Worm (Caenorhabditis elegans) whole organism, L4 larva: Measurements from ENCODE around the gene hmg-5.

Source experiments
- D1046.2 ChIP-seq: fragments of 200-800 bp; sonication (Bioruptor generic); IDR thresholded peaks from 2 replicates; pipeline ENCODE4 v1.3.6; 2022; ENCODE audit warnings: missing genetic modification characterization, missing compliant biosample characterization
- F26F4.8 ChIP-seq: fragments of 200-800 bp; sonication (Bioruptor generic); conservative IDR thresholded peaks from 2 replicates; pipeline ENCODE4 v1.3.6; 2022; ENCODE audit warnings: missing genetic modification characterization, missing compliant biosample characterization
- F37D6.2 ChIP-seq: sonication (generic microtip); optimal IDR thresholded peaks from 2 replicates; lab custom pipeline; 2016; ENCODE audit warnings: mild to moderate bottlenecking, missing genetic modification characterization, missing compliant biosample characterization
- F49E8.2 ChIP-seq: sonication (generic microtip); optimal IDR thresholded peaks from 2 replicates; lab custom pipeline; 2016; ENCODE audit warnings: missing compliant biosample characterization, mild to moderate bottlenecking, missing genetic modification characterization, borderline replicate concordance
- Y105C5A.15 ChIP-seq: fragments of 200-800 bp; sonication (Bioruptor generic); IDR thresholded peaks from 2 replicates; pipeline ENCODE4 v1.3.6; 2022; ENCODE audit warnings: missing genetic modification characterization, missing compliant biosample characterization
- Y48G9A.11 ChIP-seq: fragments of 200-800 bp; sonication (Bioruptor generic); IDR thresholded peaks from 2 replicates; pipeline ENCODE4 v1.3.6; 2022; ENCODE audit warnings: missing genetic modification reagents, missing genetic modification characterization, missing compliant biosample characterization
- Y75B8A.6 ChIP-seq: fragments of 200-800 bp; sonication (Bioruptor generic); IDR thresholded peaks from 2 replicates; pipeline ENCODE4 v1.3.6; 2022; ENCODE audit warnings: missing genetic modification reagents, missing genetic modification characterization, missing compliant biosample characterization
- ZK337.2 ChIP-seq: fragments of 200-800 bp; sonication (Bioruptor generic); IDR thresholded peaks from 2 replicates; pipeline ENCODE4 v1.3.6; 2022; ENCODE audit warnings: missing genetic modification reagents, missing genetic modification characterization, missing compliant biosample characterization
- ZK546.5 ChIP-seq, 2 experiments: sonication (generic microtip); optimal IDR thresholded peaks; 2 replicates each; lab custom pipeline; 2017; ENCODE audit warnings: missing biosample characterization in 2 of 2, missing genetic modification characterization in 2 of 2
- aha-1 ChIP-seq: fragments of 150-350 bp; peaks from one replicate; lab custom pipeline; 2014; ENCODE audit warnings: missing biosample characterization, missing genetic modification characterization
- attf-4 ChIP-seq: sonication (generic microtip); optimal IDR thresholded peaks from 3 replicates; lab custom pipeline; 2017; ENCODE audit warnings: missing biosample characterization, missing genetic modification characterization
- ceh-44 ChIP-seq: fragments of 200-800 bp; sonication (Bioruptor generic); IDR thresholded peaks from 2 replicates; pipeline ENCODE4 v1.3.6; 2022; ENCODE audit warnings: missing genetic modification reagents, missing genetic modification characterization, missing compliant biosample characterization
- ceh-82 ChIP-seq: sonication (generic microtip); optimal IDR thresholded peaks from 2 replicates; lab custom pipeline; 2017; ENCODE audit warnings: missing biosample characterization, missing genetic modification characterization
- daf-12 ChIP-seq: fragments of 150-350 bp; optimal IDR thresholded peaks from 2 replicates; lab custom pipeline; 2014; ENCODE audit warnings: missing biosample characterization, missing genetic modification reagents, missing genetic modification characterization
- daf-16 ChIP-seq, 3 experiments: sonication (generic microtip); optimal IDR thresholded peaks; 2 replicates each; lab custom pipeline; 2016 to 2017; ENCODE audit warnings: missing genetic modification characterization in 3 of 3, missing genetic modification reagents in 3 of 3, mild to moderate bottlenecking in 2 of 3, missing compliant biosample characterization in 2 of 3, missing biosample characterization in 1 of 3, moderate library complexity in 1 of 3
- dmd-6 ChIP-seq: fragments of 200-800 bp; sonication (Bioruptor generic); IDR thresholded peaks from 2 replicates; pipeline ENCODE4 v1.3.6; 2022; ENCODE audit warnings: missing genetic modification reagents, missing genetic modification characterization, missing compliant biosample characterization
- dve-1 ChIP-seq: sonication (generic microtip); optimal IDR thresholded peaks from 2 replicates; lab custom pipeline; 2017; ENCODE audit warnings: antibody characterized with exemption, mild to moderate bottlenecking, missing genetic modification characterization, missing compliant biosample characterization; ENCODE audit not compliant: insufficient read depth
- egl-27 ChIP-seq: sonication (generic microtip); optimal IDR thresholded peaks from 3 replicates; lab custom pipeline; 2017; ENCODE audit warnings: missing biosample characterization, missing genetic modification reagents, missing genetic modification characterization
- egl-43 ChIP-seq: fragments of 200-800 bp; sonication (Bioruptor generic); IDR thresholded peaks from 2 replicates; pipeline ENCODE4 v1.3.6; 2022; ENCODE audit warnings: missing genetic modification reagents, missing genetic modification characterization, missing compliant biosample characterization
- fos-1 ChIP-seq: fragments of 150-350 bp; optimal IDR thresholded peaks from 2 replicates; lab custom pipeline; 2014; ENCODE audit warnings: missing biosample characterization, missing genetic modification characterization
- gei-8 ChIP-seq: fragments of 200-800 bp; sonication (Bioruptor generic); optimal IDR thresholded peaks from 2 replicates; lab custom pipeline; 2018; ENCODE audit warnings: mild to moderate bottlenecking, missing genetic modification characterization, missing compliant biosample characterization
- hif-1 ChIP-seq, 2 experiments: sonication (generic microtip); optimal IDR thresholded peaks; 2 replicates each; lab custom pipeline; 2016 to 2017; ENCODE audit warnings: missing compliant biosample characterization in 2 of 2, missing genetic modification characterization in 2 of 2, missing genetic modification reagents in 2 of 2, missing genotype in 2 of 2, mild to moderate bottlenecking in 1 of 2
- hlh-11 ChIP-seq: fragments of 200-800 bp; sonication (Bioruptor generic); optimal IDR thresholded peaks from 2 replicates; lab custom pipeline; 2018; ENCODE audit warnings: mild to moderate bottlenecking, missing genetic modification characterization, missing compliant biosample characterization
- lim-7 ChIP-seq: fragments of 200-800 bp; sonication (Bioruptor generic); IDR thresholded peaks from 2 replicates; pipeline ENCODE4 v1.3.6; 2022; ENCODE audit warnings: missing genetic modification characterization, missing compliant biosample characterization
- lin-13 ChIP-seq: fragments of 150-350 bp; optimal IDR thresholded peaks from 2 replicates; lab custom pipeline; 2014; ENCODE audit warnings: missing biosample characterization, missing genetic modification reagents, missing genetic modification characterization
- lin-15B ChIP-seq: fragments of 150-350 bp; sonication (generic microtip); optimal IDR thresholded peaks from 3 replicates; lab custom pipeline; 2014; ENCODE audit warnings: missing biosample characterization, missing genetic modification characterization
- lin-29 ChIP-seq: fragments of 200-800 bp; sonication (Bioruptor generic); IDR thresholded peaks from 2 replicates; pipeline ENCODE4 v1.3.6; 2022; ENCODE audit warnings: missing genetic modification reagents, missing genetic modification characterization, missing compliant biosample characterization
- lin-39 ChIP-seq: fragments of 150-350 bp; optimal IDR thresholded peaks from 2 replicates; lab custom pipeline; 2014; ENCODE audit warnings: missing biosample characterization, missing genetic modification reagents, missing genetic modification characterization
- lsy-2 ChIP-seq, 2 experiments: fragments of 150-350 bp in 1 of 2; sonication (generic microtip) in 1 of 2; optimal IDR thresholded peaks; 2 replicates each; lab custom pipeline; 2014 to 2017; ENCODE audit warnings: missing biosample characterization in 2 of 2, missing genetic modification characterization in 2 of 2
- madf-9 ChIP-seq: fragments of 200-800 bp; sonication (Bioruptor generic); conservative IDR thresholded peaks from 2 replicates; pipeline ENCODE4 v1.3.6; 2022; ENCODE audit warnings: missing genetic modification reagents, missing genetic modification characterization, missing compliant biosample characterization
- mdt-29 ChIP-seq: fragments of 200-800 bp; sonication (Bioruptor generic); IDR thresholded peaks from 2 replicates; pipeline ENCODE4 v1.3.6; 2022; ENCODE audit warnings: missing genetic modification reagents, missing genetic modification characterization, missing compliant biosample characterization
- mep-1 ChIP-seq: fragments of 150-350 bp; sonication (generic microtip); optimal IDR thresholded peaks from 3 replicates; lab custom pipeline; 2014; ENCODE audit warnings: missing biosample characterization, missing genetic modification characterization
- mes-2 ChIP-seq: sonication (generic microtip); optimal IDR thresholded peaks from 2 replicates; lab custom pipeline; 2016; ENCODE audit warnings: missing genotype, mild to moderate bottlenecking, missing genetic modification characterization, missing compliant biosample characterization; ENCODE audit not compliant: poor library complexity, severe bottlenecking
- nhr-11 ChIP-seq: fragments of 150-350 bp; optimal IDR thresholded peaks from 2 replicates; lab custom pipeline; 2014; ENCODE audit warnings: missing biosample characterization, missing genetic modification characterization
- nhr-28 ChIP-seq: fragments of 150-350 bp; optimal IDR thresholded peaks from 2 replicates; lab custom pipeline; 2014; ENCODE audit warnings: missing biosample characterization, missing genetic modification characterization
- nhr-42 ChIP-seq: fragments of 200-800 bp; sonication (Bioruptor generic); IDR thresholded peaks from 2 replicates; pipeline ENCODE4 v1.3.6; 2022; ENCODE audit warnings: missing genetic modification characterization, missing compliant biosample characterization
- nhr-6 ChIP-seq: fragments of 150-350 bp; optimal IDR thresholded peaks from 2 replicates; lab custom pipeline; 2014; ENCODE audit warnings: missing biosample characterization, missing genetic modification characterization
- pqm-1 ChIP-seq: sonication (generic microtip); optimal IDR thresholded peaks from 2 replicates; lab custom pipeline; 2017; ENCODE audit warnings: missing biosample characterization, missing genetic modification characterization
- spr-3 ChIP-seq: fragments of 200-800 bp; sonication (Bioruptor generic); optimal IDR thresholded peaks from 2 replicates; lab custom pipeline; 2018; ENCODE audit warnings: mild to moderate bottlenecking, missing genetic modification characterization, missing compliant biosample characterization
- tag-97 ChIP-seq: fragments of 200-800 bp; sonication (Bioruptor generic); IDR thresholded peaks from 2 replicates; pipeline ENCODE4 v1.3.6; 2022; ENCODE audit warnings: missing genetic modification characterization, missing compliant biosample characterization
- tra-1 ChIP-seq: fragments of 200-800 bp; sonication (Bioruptor generic); IDR thresholded peaks from 2 replicates; pipeline ENCODE4 v1.3.6; 2022; ENCODE audit warnings: missing genetic modification reagents, missing genetic modification characterization, missing compliant biosample characterization
- unc-130 ChIP-seq: sonication (generic microtip); optimal IDR thresholded peaks from 2 replicates; lab custom pipeline; 2016; ENCODE audit warnings: missing genetic modification reagents, missing genetic modification characterization, missing compliant biosample characterization
- unc-62 ChIP-seq, 3 experiments: fragments of 150-350 bp in 1 of 3; sonication (generic microtip); optimal IDR thresholded peaks in 2 of 3; peaks in 1 of 3; 1 replicate in 1 of 3; 2 replicates in 2 of 3; lab custom pipeline; 2014 to 2017; ENCODE audit warnings: missing biosample characterization in 3 of 3, missing genetic modification characterization in 3 of 3, missing genetic modification reagents in 3 of 3, missing genotype in 1 of 3
- zag-1 ChIP-seq: fragments of 150-350 bp; optimal IDR thresholded peaks from 2 replicates; lab custom pipeline; 2014; ENCODE audit warnings: missing biosample characterization, missing genetic modification characterization
- zip-2 ChIP-seq: fragments of 150-350 bp; optimal IDR thresholded peaks from 2 replicates; lab custom pipeline; 2014; ENCODE audit warnings: missing biosample characterization, missing genetic modification characterization

The hmg-5 gene

DNA sequence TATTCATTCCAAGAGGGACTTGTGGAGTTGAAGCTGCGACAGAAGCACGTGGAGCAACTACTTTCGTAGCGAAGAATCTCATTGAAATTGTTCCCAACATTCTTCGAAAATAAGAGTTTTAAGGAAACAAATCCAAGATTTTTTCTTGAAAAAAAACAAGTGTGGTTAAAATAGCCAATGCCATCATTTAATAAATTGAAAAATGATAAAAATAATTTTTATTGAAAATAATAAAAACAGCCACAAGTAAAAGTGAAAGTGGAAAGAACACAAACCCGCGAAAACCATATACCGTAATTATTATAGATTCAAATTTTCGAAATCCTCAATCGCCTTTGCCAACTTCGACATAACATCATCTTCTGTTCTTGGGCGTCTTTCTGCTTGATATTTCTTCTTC is at the start of gene hmg-5:
Gene hmg-5, minus strand, starts transcription at position 101 of the 400 bp plus-strand sequence.
- TF ChIP-seq lim-7 (no peak), egl-43 (no peak), ZK546.5 (tag; optimal IDR thresholded peaks at IDR 0.05; lab: Kevin White, UChicago) (no peak), zag-1 (tag; lab: Kevin White, UChicago) (no peak), daf-12 (no peak), tra-1 (GFP tag; lab: Robert Waterston, UW) (no peak), F26F4.8 (GFP tag; lab: Robert Waterston, UW) (no peak), fos-1 (tag; lab: Kevin White, UChicago) (no peak), nhr-11 (tag; lab: Kevin White, UChicago) (no peak), nhr-28 (no peak), dmd-6 (GFP tag; lab: Robert Waterston, UW) (no peak), ceh-44 (GFP tag; lab: Robert Waterston, UW) (no peak), Y105C5A.15 (GFP tag; lab: Robert Waterston, UW) (no peak)

DNA sequence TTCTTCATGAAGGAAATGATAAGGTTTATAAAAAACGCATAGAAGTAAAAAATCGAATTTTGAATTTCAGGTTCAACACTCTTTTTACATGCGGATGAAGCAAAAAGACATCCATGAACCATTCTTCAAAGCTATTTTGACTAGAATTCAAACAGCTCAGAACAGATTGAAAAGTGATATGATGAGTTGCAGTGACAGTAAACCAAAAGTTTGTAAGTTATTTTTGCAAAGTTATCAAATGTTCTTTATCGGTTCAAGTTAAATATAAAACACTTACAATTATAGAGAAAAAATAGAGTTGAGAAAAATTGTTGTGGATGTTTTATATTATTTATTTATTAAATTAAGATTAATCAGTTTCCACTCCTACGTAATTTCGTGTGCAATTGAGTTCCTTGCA is 46.4 kb upstream of the hmg-5 start:
- TF ChIP-seq aha-1 (tag; lab: Kevin White, UChicago) (peak; percentile 92), lim-7 (no peak)

DNA sequence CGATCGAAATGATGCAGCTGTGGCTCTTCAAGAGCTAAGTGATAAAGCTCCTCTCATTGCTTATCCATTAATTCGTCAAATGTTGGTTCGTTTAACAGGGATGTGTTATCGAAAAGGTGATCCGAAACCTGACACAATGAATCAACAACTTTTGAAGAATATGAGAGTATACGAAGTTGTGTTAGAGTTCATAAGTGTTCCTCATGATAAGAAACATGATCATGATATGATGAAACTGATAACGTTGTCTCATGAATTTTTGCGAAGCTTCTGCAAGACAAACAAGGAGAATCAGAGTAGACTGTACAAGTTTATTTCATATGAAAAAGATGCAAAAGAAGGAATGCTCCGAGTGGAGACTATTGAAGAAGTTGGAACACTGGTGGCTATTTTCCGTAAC is 43.3 kb upstream of the hmg-5 start:
- TF ChIP-seq mep-1 (tag; lab: Kevin White, UChicago) (no peak), mdt-29 (GFP tag; lab: Robert Waterston, UW) (no peak), mes-2 (tag; lab: Kevin White, UChicago) (no peak), F37D6.2 (tag; lab: Kevin White, UChicago) (no peak), aha-1 (tag; lab: Kevin White, UChicago) (no peak), lin-29 (no peak), nhr-28 (peak; percentile 36), zip-2 (tag; lab: Kevin White, UChicago) (no peak), spr-3 (GFP tag; lab: Kevin White, UChicago) (no peak), Y75B8A.6 (GFP tag; lab: Robert Waterston, UW) (no peak), Y105C5A.15 (GFP tag; lab: Robert Waterston, UW) (no peak), tag-97 (GFP tag; lab: Robert Waterston, UW) (no peak), hif-1 (tag; optimal IDR thresholded peaks at IDR 0.05; lab: Kevin White, UChicago) (no peak), lin-13 (GFP tag; lab: Kevin White, UChicago) (no peak), hlh-11 (tag; lab: Kevin White, UChicago) (peak; percentile 7), F49E8.2 (tag; lab: Kevin White, UChicago) (no peak), unc-130 (no peak), lsy-2 (tag; optimal IDR thresholded peaks at IDR 0.05; lab: Kevin White, UChicago) (no peak), ZK337.2 (GFP tag; lab: Robert Waterston, UW) (no peak), attf-4 (tag; lab: Kevin White, UChicago) (no peak), nhr-42 (GFP tag; lab: Robert Waterston, UW) (no peak), nhr-6 (tag; lab: Kevin White, UChicago) (no peak), gei-8 (no peak), nhr-11 (tag; lab: Kevin White, UChicago) (no peak), lin-15B (no peak), daf-16 (GFP tag; optimal IDR thresholded peaks at IDR 0.05; lab: Kevin White, UChicago) (no peak), daf-16 (tag; optimal IDR thresholded peaks at IDR 0.05; lab: Kevin White, UChicago) (peak; percentile 76), egl-27 (tag; lab: Kevin White, UChicago) (no peak), dve-1 (tag; lab: Kevin White, UChicago) (no peak), ceh-82 (no peak), madf-9 (no peak), lim-7 (no peak), lin-39 (tag; lab: Kevin White, UChicago) (no peak), Y48G9A.11 (GFP tag; lab: Robert Waterston, UW) (no peak), D1046.2 (GFP tag; lab: Robert Waterston, UW) (no peak), pqm-1 (peak; percentile 60), unc-62 (GFP tag; optimal IDR thresholded peaks at IDR 0.05 in 1 of 2; lab: Kevin White, UChicago) (peak in 1 of 2 experiments; percentile 63), unc-62 (tag; optimal IDR thresholded peaks at IDR 0.05; lab: Kevin White, UChicago) (no peak)
